Worm (Caenorhabditis elegans) whole organism, L1 larva: ENCODE results near the gene msp-81.

Experiments used
- ama-1 ChIP-seq: fragments of 150-350 bp; optimal IDR thresholded peaks from 2 replicates; lab custom pipeline; 2014
- ceh-82 ChIP-seq, 3 experiments: fragments of 150-350 bp in 1 of 3; sonication (generic microtip) in 2 of 3; optimal IDR thresholded peaks; 2 replicates each; lab custom pipeline; 2014 to 2017; ENCODE audit warnings: missing biosample characterization in 3 of 3, missing genetic modification characterization in 3 of 3
- ces-1 ChIP-seq: fragments of 150-350 bp; optimal IDR thresholded peaks from 2 replicates; lab custom pipeline; 2014; ENCODE audit warnings: missing biosample characterization, missing genetic modification reagents, missing genetic modification characterization
- egl-27 ChIP-seq, 2 experiments: fragments of 150-350 bp in 1 of 2; sonication (generic microtip); optimal IDR thresholded peaks; 3 replicates each; lab custom pipeline; 2017 to 2018; ENCODE audit warnings: missing biosample characterization in 2 of 2, missing genetic modification characterization in 2 of 2, missing genetic modification reagents in 2 of 2
- lin-13 ChIP-seq: fragments of 150-350 bp; optimal IDR thresholded peaks from 2 replicates; lab custom pipeline; 2014; ENCODE audit warnings: missing biosample characterization, missing genetic modification reagents, missing genetic modification characterization
- lin-15B ChIP-seq: fragments of 150-350 bp; sonication (generic microtip); optimal IDR thresholded peaks from 3 replicates; lab custom pipeline; 2014; ENCODE audit warnings: missing biosample characterization, missing genetic modification characterization
- mdl-1 ChIP-seq, 2 experiments: fragments of 150-350 bp; optimal IDR thresholded peaks; 2 replicates each; lab custom pipeline; 2014 to 2017; ENCODE audit warnings: missing biosample characterization in 2 of 2, missing genetic modification characterization in 2 of 2, inconsistent platforms in 1 of 2
- nhr-11 ChIP-seq: fragments of 150-350 bp; optimal IDR thresholded peaks from 2 replicates; lab custom pipeline; 2014; ENCODE audit warnings: missing biosample characterization, missing genetic modification characterization
- nhr-19 ChIP-seq: fragments of 200-800 bp; sonication (Bioruptor generic); conservative IDR thresholded peaks from 2 replicates; pipeline ENCODE4 v1.3.6; 2022; ENCODE audit warnings: missing genetic modification characterization, missing compliant biosample characterization
- snpc-4 ChIP-seq: fragments of 150-350 bp; optimal IDR thresholded peaks from 2 replicates; lab custom pipeline; 2014; ENCODE audit warnings: missing biosample characterization, missing genetic modification characterization
- tbx-2 ChIP-seq: sonication (generic microtip); optimal IDR thresholded peaks from 2 replicates; lab custom pipeline; 2016; ENCODE audit warnings: missing genetic modification characterization, missing compliant biosample characterization
- unc-130 ChIP-seq: fragments of 150-350 bp; optimal IDR thresholded peaks from 2 replicates; lab custom pipeline; 2017; ENCODE audit warnings: missing biosample characterization, missing genetic modification characterization, inconsistent platforms
- zag-1 ChIP-seq: fragments of 150-350 bp; optimal IDR thresholded peaks from 2 replicates; lab custom pipeline; 2014; ENCODE audit warnings: missing biosample characterization, missing genetic modification characterization
- ztf-11 ChIP-seq, 2 experiments: sonication (generic microtip); optimal IDR thresholded peaks; 2 replicates each; lab custom pipeline; 2016 to 2017; ENCODE audit warnings: missing genetic modification characterization in 2 of 2, missing biosample characterization in 1 of 2, missing compliant biosample characterization in 1 of 2

DNA sequence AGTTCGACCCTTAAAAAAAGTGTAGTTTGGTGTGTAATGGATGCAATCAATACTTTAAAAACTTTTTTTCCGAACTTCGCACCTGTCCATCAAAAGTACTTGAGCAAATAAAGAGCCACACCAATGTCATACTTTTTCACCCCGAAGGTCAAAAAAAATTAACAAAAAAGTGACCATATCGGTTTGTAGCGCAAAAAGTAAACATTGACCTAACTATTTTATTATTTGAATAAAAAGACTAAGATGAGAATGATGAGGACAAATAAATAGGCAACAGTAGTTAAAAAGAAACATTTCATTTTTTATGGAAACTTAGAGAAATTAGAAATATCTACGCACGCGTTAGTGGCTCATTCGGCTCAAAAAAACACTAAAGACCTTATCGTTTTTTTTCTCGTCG is 33.1 kb upstream of the msp-81 start:
- TF ChIP-seq snpc-4 (tag; lab: Kevin White, UChicago) (no peak), ama-1 (no peak), unc-130 (no peak), ceh-82 (tag; optimal IDR thresholded peaks at IDR 0.05; lab: Kevin White, UChicago) (no peak), lin-15B (tag; lab: Kevin White, UChicago) (no peak), egl-27 (tag; optimal IDR thresholded peaks at IDR 0.05; lab: Kevin White, UChicago) (no peak), zag-1 (no peak), ces-1 (GFP tag; lab: Kevin White, UChicago) (no peak), nhr-19 (GFP tag; lab: Robert Waterston, UW) (no peak; the same call in 1 of the 2 replicates), nhr-11 (tag; lab: Kevin White, UChicago) (no peak), mdl-1 (tag; optimal IDR thresholded peaks at IDR 0.05; lab: Kevin White, UChicago) (no peak), tbx-2 (tag; lab: Kevin White, UChicago) (peak; percentile 45), ztf-11 (tag; optimal IDR thresholded peaks at IDR 0.05; lab: Kevin White, UChicago) (no peak), lin-13 (GFP tag; lab: Kevin White, UChicago) (no peak)
